Worm (Caenorhabditis elegans): ENCODE results near the gene C29F5.1.

The C29F5.1 gene

DNA sequence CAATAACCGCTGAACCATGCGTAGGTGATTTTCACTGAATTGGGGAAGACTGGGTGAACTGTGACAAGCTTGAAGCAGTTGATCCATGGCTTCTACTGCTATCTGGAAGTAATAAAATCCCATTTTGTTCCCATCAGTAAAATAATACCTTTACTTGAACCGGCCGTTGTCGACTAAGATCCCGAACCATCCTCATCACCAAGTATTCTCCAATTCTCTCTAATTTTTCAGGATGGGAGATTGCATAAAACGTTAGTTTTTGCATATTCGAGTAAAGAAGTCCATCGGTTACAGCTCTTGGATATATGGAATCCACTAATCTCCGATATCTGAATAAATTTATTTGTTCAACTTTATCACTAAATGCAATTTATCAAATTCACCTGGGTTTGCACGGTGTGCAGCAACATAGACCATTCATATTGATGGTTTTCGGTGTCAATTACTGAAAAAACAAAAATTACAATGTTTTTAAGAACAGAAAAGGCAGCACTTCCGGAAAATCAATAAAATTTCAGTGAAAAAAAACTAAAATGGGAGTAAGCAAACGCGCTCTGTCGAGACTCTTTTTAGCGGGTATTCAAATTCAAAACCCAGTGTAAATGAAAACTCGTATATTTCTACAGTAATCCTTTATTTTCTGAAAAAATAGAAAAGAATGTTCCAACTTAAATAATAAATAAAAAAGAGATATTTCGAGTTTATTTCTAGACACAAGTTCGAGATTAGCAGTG is 17.5 kb downstream of the C29F5.1 start, which contains the start of gene efr-3:
TSS of gene efr-3 (minus strand) at position 505 of the 734 bp plus-strand sequence.
- TF ChIP-seq alr-1 (tag; optimal IDR thresholded peaks at IDR 0.05; ENCODE audit: borderline replicate concordance) (no peak), dpl-1 (GFP tag; optimal IDR thresholded peaks at IDR 0.05) (peak; percentile 89 to 95 (median 93)), aly-2 (tag; optimal IDR thresholded peaks at IDR 0.05) (no peak), mdl-1 (tag; optimal IDR thresholded peaks at IDR 0.05) (no peak), aha-1 (tag; optimal IDR thresholded peaks at IDR 0.05) (no peak), nhr-28 (tag; optimal IDR thresholded peaks at IDR 0.05) (no peak), sptf-1 (tag; optimal IDR thresholded peaks at IDR 0.05) (no peak), C04F5.9 (tag; optimal IDR thresholded peaks at IDR 0.05) (no peak), lin-15B (tag; optimal IDR thresholded peaks at IDR 0.05) (peak; percentile 24), nhr-11 (tag; optimal IDR thresholded peaks at IDR 0.05) (peak; percentile 18), unc-30 (tag; optimal IDR thresholded peaks at IDR 0.05) (no peak), irx-1 (tag; optimal IDR thresholded peaks at IDR 0.05) (no peak), fkh-4 (tag; optimal IDR thresholded peaks at IDR 0.05; ENCODE audit: borderline replicate concordance) (no peak), tlp-1 (tag; optimal IDR thresholded peaks at IDR 0.05) (no peak), isw-1 (GFP tag; IDR thresholded peaks at IDR 0.05) (peak; percentile 51), nhr-19 (GFP tag; conservative IDR thresholded peaks at IDR 0.05) (peak; percentile 21; the same call in 1 of the 2 replicates), vab-15 (tag; optimal IDR thresholded peaks at IDR 0.05) (no peak), F16B12.6 (tag; optimal IDR thresholded peaks at IDR 0.05) (peak; percentile 31), rnt-1 (tag; optimal IDR thresholded peaks at IDR 0.05) (peak; percentile 58), efl-1 (optimal IDR thresholded peaks at IDR 0.05) (peak; percentile 81 to 93), efl-1 (GFP tag; optimal IDR thresholded peaks at IDR 0.05 in 1 of 2) (peak; percentile 94 to 99), ets-5 (GFP tag; IDR thresholded peaks at IDR 0.05) (no peak), ztf-11 (tag; optimal IDR thresholded peaks at IDR 0.05) (no peak), unc-86 (tag; optimal IDR thresholded peaks at IDR 0.05) (peak; percentile 28), pag-3 (tag; optimal IDR thresholded peaks at IDR 0.05; ENCODE audit: borderline replicate concordance, insufficient read depth) (no peak), ceh-82 (tag; optimal IDR thresholded peaks at IDR 0.05) (peak in 1 of 3 experiments; percentile 40), mab-9 (GFP tag; IDR thresholded peaks at IDR 0.05) (no peak), hpl-2 (GFP tag; optimal IDR thresholded peaks at IDR 0.05) (no peak), hlh-4 (tag; optimal IDR thresholded peaks at IDR 0.05) (no peak), C16A3.4 (tag; optimal IDR thresholded peaks at IDR 0.05) (peak; percentile 16), unc-62 (GFP tag; optimal IDR thresholded peaks at IDR 0.05) (no peak), nhr-90 (tag; optimal IDR thresholded peaks at IDR 0.05; ENCODE audit: poor library complexity) (peak; percentile 21), elt-3 (tag; optimal IDR thresholded peaks at IDR 0.05) (peak in 1 of 6 experiments; percentile 27), nhr-77 (tag; optimal IDR thresholded peaks at IDR 0.05) (no peak), skn-1 (tag; optimal IDR thresholded peaks at IDR 0.05) (peak; percentile 40), ceh-63 (GFP tag; optimal IDR thresholded peaks at IDR 0.05) (no peak), lsy-2 (tag; optimal IDR thresholded peaks at IDR 0.05) (peak; percentile 65 to 79), nhr-76 (tag; optimal IDR thresholded peaks at IDR 0.05) (no peak), lin-14 (GFP tag; optimal IDR thresholded peaks at IDR 0.05) (peak; percentile 47), unc-130 (tag; optimal IDR thresholded peaks at IDR 0.05) (no peak), nhr-47 (tag; optimal IDR thresholded peaks at IDR 0.05) (peak; percentile 67), unc-98 (GFP tag; IDR thresholded peaks at IDR 0.05) (no peak), nhr-237 (tag; optimal IDR thresholded peaks at IDR 0.05) (no peak), blmp-1 (tag; optimal IDR thresholded peaks at IDR 0.05) (peak; percentile 31), nhr-71 (tag; optimal IDR thresholded peaks at IDR 0.05) (peak; percentile 60), efl-3 (GFP tag; optimal IDR thresholded peaks at IDR 0.05) (no peak), tbx-2 (tag; optimal IDR thresholded peaks at IDR 0.05) (peak; percentile 58), C34B4.2 (tag; optimal IDR thresholded peaks at IDR 0.05) (no peak), nhr-20 (tag; optimal IDR thresholded peaks at IDR 0.05) (peak; percentile 38), fkh-10 (GFP tag; optimal IDR thresholded peaks at IDR 0.05) (no peak), snu-23 (GFP tag; optimal IDR thresholded peaks at IDR 0.05) (peak; percentile 55), elt-2 (tag; optimal IDR thresholded peaks at IDR 0.05) (no peak)

Measured in whole organism, L1 larva.